Worm (Caenorhabditis elegans) whole organism, L4/young adult: ENCODE results near the gene tnc-2.

ENCODE experiments used
- W03F9.2 ChIP-seq: fragments of 150-350 bp; optimal IDR thresholded peaks from 2 replicates; lab custom pipeline; 2014; ENCODE audit warnings: missing biosample characterization, missing genetic modification characterization
- him-1 ChIP-seq: sonication (generic microtip); optimal IDR thresholded peaks from 2 replicates; lab custom pipeline; 2016; ENCODE audit warnings: missing genotype, missing genetic modification reagents, missing genetic modification characterization, missing compliant biosample characterization

DNA sequence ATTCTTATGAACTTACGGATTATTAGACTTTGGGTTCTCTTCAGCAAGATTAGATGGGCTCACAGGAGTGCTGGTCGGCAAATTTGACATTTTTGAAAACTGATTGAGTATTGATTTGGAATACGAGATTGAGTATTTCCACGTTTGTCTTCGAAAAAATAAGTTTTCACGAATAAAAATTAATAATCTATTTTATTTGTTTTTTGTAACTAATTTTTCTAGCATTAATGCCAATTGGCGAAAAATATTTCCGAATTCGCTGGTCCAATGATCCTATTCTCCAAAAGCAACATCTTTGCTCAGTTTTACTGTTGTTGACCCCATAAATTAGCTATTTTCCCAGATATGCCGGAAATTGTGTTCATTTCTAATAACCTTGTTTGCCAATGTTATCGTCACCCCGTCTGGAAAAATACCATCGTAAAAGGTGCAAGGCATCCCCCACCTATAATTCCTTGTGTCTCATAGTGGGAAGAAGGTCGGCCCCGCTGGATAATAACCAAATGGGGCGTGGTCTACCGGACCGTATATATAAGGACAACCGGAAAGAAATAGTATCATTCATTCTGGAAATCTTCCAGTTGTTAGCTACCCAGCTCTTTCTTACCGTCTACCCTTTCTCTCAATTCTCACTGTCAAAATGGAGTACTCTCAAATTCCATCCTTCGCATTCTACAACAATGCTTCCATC is 2.3 kb upstream of the tnc-2 start, which contains the start of the genes ZK673.6 and sdz-37:
- TF ChIP-seq him-1 (tag; lab: Kevin White, UChicago), result no peak
- no peak for TF ChIP-seq W03F9.2
